Worm (Caenorhabditis elegans): ENCODE data around the gene T03F6.3.

T03F6.3 gene

DNA sequence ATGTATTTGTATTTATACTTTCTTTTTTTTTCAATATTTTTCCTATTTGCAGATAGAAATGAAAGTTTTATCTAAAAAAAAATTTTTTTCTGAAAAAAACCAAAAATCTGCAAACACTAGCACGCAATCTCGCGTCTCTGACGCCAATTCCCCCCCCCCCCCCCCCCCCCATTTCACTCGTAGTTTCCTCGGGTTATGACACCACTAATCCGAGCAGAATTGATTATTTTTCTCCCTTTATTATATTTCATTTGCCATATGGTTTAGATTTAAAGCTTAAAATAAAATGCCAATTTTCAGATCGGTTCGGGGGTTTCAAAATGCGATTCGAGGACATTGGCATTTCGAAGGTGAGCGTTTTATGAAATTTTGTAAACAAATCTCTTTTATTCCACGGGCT lies 42.4 kb upstream of the T03F6.3 start, which contains the start of gene mtm-6:
Gene mtm-6, plus strand, starts transcription at position 301 of the 400 bp plus-strand sequence.
- TF ChIP-seq hmg-11 (tag; optimal IDR thresholded peaks at IDR 0.05) (peak; percentile 11), tbx-2 (tag; optimal IDR thresholded peaks at IDR 0.05) (no peak), lsy-12 (tag; optimal IDR thresholded peaks at IDR 0.05) (peak; percentile 24), elt-2 (tag; optimal IDR thresholded peaks at IDR 0.05) (peak; percentile 22)

DNA sequence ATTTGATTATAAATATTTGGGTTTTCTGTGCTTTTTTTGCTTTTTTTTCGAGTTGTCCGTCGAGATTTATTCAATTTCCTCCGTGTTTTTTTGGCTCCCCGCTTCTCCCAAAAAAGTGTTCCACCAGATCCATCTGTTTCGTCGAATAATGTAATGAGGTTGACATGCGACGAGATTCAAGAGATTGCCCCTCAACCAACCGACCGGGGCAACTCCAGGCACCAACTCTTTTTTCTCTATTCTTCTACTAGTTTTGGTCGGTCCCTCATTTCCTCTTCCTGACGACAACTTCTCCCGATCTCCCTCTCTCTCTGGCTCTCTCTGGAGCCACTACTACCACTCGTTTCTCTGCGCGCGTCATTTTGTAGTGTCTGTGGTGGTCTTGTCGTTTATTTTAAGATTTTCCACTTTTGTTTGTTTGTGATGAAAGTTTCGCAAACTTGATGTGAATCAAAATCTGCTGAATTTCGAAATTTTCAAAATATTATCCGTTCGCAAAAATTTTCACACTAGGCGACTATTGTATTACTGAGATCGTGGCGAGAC lies 41.3 kb upstream of the T03F6.3 start:
- TF ChIP-seq nfya-1 (tag; optimal IDR thresholded peaks at IDR 0.05; ENCODE audit: insufficient read depth): peak; percentile 19
- TF ChIP-seq lin-39 (tag; optimal IDR thresholded peaks at IDR 0.05): peak; percentile 50
- no peak for TF ChIP-seq nhr-43 (tag; optimal IDR thresholded peaks at IDR 0.05; ENCODE audit: poor library complexity, severe bottlenecking)

DNA sequence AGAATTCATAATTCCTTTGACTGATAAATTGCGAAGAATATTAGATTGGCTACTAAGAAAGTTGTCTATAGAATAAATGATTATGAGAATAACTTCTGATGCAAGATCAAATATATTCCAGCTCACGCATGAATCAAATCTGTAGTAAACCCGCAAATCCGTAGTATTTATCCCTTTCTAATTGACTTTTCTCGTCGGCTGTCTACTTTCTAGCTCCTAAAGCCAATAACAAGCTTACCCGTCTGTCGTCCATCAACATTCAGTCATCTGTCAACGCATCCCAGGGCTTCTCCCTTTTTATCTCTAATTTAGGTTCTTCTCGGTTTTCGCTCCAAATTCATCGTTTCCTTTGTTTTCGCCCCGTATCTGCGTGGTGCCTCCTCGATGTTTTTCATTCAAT lies 40.3 kb upstream of the T03F6.3 start:
- TF ChIP-seq fkh-2 (tag; optimal IDR thresholded peaks at IDR 0.05) (no peak), ceh-9 (tag; optimal IDR thresholded peaks at IDR 0.05) (no peak), nhr-28 (tag; optimal IDR thresholded peaks at IDR 0.05) (no peak)

DNA sequence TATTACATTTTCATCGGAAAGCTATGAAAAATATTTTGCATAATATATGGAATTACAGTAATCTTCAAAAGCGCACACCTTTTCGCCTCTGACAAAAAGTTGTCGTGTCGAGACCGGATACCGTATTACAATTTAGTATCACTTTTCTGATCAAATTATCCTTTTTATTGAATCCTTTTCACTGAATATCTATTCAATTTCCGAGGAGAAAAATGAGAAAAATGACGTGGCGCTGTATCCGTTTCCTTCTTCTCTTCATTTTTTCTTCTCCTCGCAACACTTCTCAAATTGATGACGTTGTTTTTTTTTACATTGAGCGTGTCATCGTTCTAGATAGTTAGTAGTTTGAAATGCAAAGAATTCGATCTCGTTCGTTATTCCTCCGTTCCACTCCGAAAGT lies 38.2 kb upstream of the T03F6.3 start:
- TF ChIP-seq jun-1 (tag; optimal IDR thresholded peaks at IDR 0.05) (no peak), ceh-9 (tag; optimal IDR thresholded peaks at IDR 0.05) (no peak), mml-1 (tag; optimal IDR thresholded peaks at IDR 0.05) (no peak), nhr-76 (tag; optimal IDR thresholded peaks at IDR 0.05) (no peak), pha-4 (tag; optimal IDR thresholded peaks at IDR 0.05) (no peak), fkh-10 (GFP tag; optimal IDR thresholded peaks at IDR 0.05) (no peak), nhr-77 (tag; optimal IDR thresholded peaks at IDR 0.05) (no peak)

DNA sequence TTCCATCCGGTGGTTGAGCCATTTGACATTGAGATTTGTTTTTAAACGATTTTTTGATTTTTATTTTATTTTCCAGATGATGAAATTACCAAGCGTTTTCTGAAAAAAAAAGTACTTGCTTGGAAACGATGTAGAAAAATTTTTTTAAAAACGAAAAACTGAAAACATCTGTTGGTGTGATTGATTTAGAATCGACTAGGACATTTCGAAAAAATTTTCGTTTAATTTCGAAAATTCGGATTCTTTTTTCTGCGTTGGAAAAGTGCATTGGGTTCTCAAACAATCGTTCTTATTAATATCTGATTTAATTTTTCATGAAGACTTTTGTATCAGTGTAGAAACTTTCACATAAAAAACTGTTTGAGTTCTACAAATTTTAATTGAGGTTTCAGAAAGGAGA lies 29.9 kb upstream of the T03F6.3 start, which contains the start of gene F53A2.9:
Gene F53A2.9, minus strand, starts transcription at position 101 of the 400 bp plus-strand sequence.
- TF ChIP-seq mdl-1 (tag; optimal IDR thresholded peaks at IDR 0.05) (no peak), fkh-2 (tag; optimal IDR thresholded peaks at IDR 0.05) (no peak), unc-62 (GFP tag; optimal IDR thresholded peaks at IDR 0.05) (no peak), ceh-28 (tag; optimal IDR thresholded peaks at IDR 0.05) (no peak), nhr-28 (tag; optimal IDR thresholded peaks at IDR 0.05) (no peak), fkh-10 (GFP tag; optimal IDR thresholded peaks at IDR 0.05) (no peak), pha-4 (tag; optimal IDR thresholded peaks at IDR 0.05) (no peak), ceh-16 (tag; optimal IDR thresholded peaks at IDR 0.05) (no peak), hmg-11 (tag; optimal IDR thresholded peaks at IDR 0.05) (no peak)

DNA sequence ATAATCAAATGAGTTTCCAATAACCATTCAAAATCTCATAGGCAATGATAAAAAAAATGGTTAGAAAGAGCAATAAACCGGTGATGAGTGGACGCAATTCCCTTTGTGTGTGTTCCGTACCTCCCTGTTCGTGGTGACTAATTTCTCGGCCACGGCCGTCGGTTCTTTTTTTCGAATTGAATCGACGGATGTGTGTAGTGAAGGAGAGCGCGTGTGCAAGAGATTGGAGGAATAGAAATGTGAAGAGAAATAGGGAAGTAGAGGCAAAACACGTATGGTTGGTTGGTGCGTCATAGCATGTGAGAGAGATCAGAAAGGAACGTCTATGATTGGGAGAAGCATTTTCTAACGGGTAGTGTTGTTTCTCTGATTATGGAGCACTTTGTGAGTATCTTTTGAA lies 29.3 kb upstream of the T03F6.3 start:
- TF ChIP-seq sea-2 (GFP tag; optimal IDR thresholded peaks at IDR 0.05) (no peak), snpc-4 (tag; optimal IDR thresholded peaks at IDR 0.05) (no peak), fos-1 (tag; optimal IDR thresholded peaks at IDR 0.05) (no peak), unc-62 (GFP tag; optimal IDR thresholded peaks at IDR 0.05) (no peak), lsy-12 (tag; optimal IDR thresholded peaks at IDR 0.05) (no peak), lin-15B (tag; optimal IDR thresholded peaks at IDR 0.05) (peak; percentile 70), ztf-11 (tag; optimal IDR thresholded peaks at IDR 0.05) (no peak), eor-1 (tag; optimal IDR thresholded peaks at IDR 0.05) (no peak), lin-39 (tag; optimal IDR thresholded peaks at IDR 0.05) (peak; percentile 55), pqm-1 (tag; optimal IDR thresholded peaks at IDR 0.05) (peak; percentile 9), jun-1 (tag; optimal IDR thresholded peaks at IDR 0.05) (peak; percentile 32), egl-27 (tag; optimal IDR thresholded peaks at IDR 0.05) (no peak), nhr-67 (tag; optimal IDR thresholded peaks at IDR 0.05) (no peak), pha-4 (tag; optimal IDR thresholded peaks at IDR 0.05) (peak; percentile 76), R02D3.7 (tag; optimal IDR thresholded peaks at IDR 0.05) (no peak), unc-39 (tag; optimal IDR thresholded peaks at IDR 0.05) (no peak), ceh-16 (tag; optimal IDR thresholded peaks at IDR 0.05) (no peak), hmg-11 (tag; optimal IDR thresholded peaks at IDR 0.05) (peak; percentile 81), nfya-1 (tag; optimal IDR thresholded peaks at IDR 0.05; ENCODE audit: insufficient read depth) (peak; percentile 86), elt-1 (tag; optimal IDR thresholded peaks at IDR 0.05) (no peak), ama-1 (optimal IDR thresholded peaks at IDR 0.05) (no peak), egl-5 (tag; optimal IDR thresholded peaks at IDR 0.05) (no peak), nhr-25 (tag; optimal IDR thresholded peaks at IDR 0.05) (peak; percentile 26), mdl-1 (tag; optimal IDR thresholded peaks at IDR 0.05) (no peak), nhr-12 (tag; optimal IDR thresholded peaks at IDR 0.05) (no peak), fkh-10 (GFP tag; optimal IDR thresholded peaks at IDR 0.05) (no peak)
